Worm (Caenorhabditis elegans): ENCODE measurements around the gene K01A6.7.

- TF ChIP-seq nhr-12 (tag; optimal IDR thresholded peaks at IDR 0.05) (no peak), mls-2 (tag; optimal IDR thresholded peaks at IDR 0.05) (no peak), cnd-1 (tag; optimal IDR thresholded peaks at IDR 0.05) (no peak), sptf-1 (tag; optimal IDR thresholded peaks at IDR 0.05) (no peak), unc-62 (GFP tag; optimal IDR thresholded peaks at IDR 0.05) (no peak), unc-39 (tag; optimal IDR thresholded peaks at IDR 0.05) (no peak), elt-3 (tag; optimal IDR thresholded peaks at IDR 0.05) (no peak), nhr-237 (tag; optimal IDR thresholded peaks at IDR 0.05) (no peak), mep-1 (tag; optimal IDR thresholded peaks at IDR 0.05) (no peak), hlh-1 (tag; optimal IDR thresholded peaks at IDR 0.05) (no peak), snpc-4 (tag; optimal IDR thresholded peaks at IDR 0.05) (no peak), elt-1 (tag; optimal IDR thresholded peaks at IDR 0.05; ENCODE audit: borderline replicate concordance, insufficient read depth) (no peak)
Measured at ce11 chrIV:11737269-11737668, 1.1 kb downstream of the K01A6.7 start, which contains the start of gene K01A6.8.

Measured in whole organism, mixed stage, embryonic.